Fruit fly (Drosophila melanogaster) S2 (cell line): ENCODE data around the gene Syt14.

Source experiments
- CG8478 ChIP-seq: fragments of >200 bp; optimal IDR thresholded peaks from 2 replicates; lab custom pipeline; 2018
- CTCF ChIP-seq, 2 experiments: fragments of >200 bp; optimal IDR thresholded peaks; 2 replicates each; lab custom pipeline; 2018

Gene Syt14

dm6 chr3R:4266470-4266869 is 52.4 kb downstream of the Syt14 start, which contains the start of gene CG1092:
TSS of gene CG1092 (plus strand) at chr3R:4266770.
- TF ChIP-seq CG8478 (no peak), CTCF (optimal IDR thresholded peaks at IDR 0.05; lab: Kevin White, UChicago) (no peak)
